Worm (Caenorhabditis elegans): ENCODE data around the gene hoe-1.

DNA sequence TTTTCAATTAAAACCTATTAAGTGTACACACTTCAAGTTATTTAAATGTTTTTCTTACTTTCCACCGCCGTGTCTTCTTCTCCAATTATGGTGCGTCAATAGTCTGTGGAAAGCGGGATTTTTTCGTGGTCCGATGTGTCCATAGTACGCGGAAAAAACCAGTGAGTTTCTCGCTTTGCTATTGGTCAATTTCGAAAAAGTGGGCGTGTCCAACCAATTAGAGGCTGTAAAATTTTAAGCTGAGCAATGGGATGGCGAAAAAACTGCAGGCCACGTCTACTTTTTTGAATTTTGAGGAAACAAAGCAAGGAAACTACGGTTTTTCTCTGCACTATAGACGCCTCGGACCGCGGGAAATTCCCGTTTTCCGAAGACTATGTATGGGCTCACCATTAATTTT lies 20.4 kb downstream of the hoe-1 start:
- TF ChIP-seq unc-98 (GFP tag; IDR thresholded peaks at IDR 0.05) = no peak
- TF ChIP-seq fkh-10 (GFP tag; optimal IDR thresholded peaks at IDR 0.05) = no peak
- TF ChIP-seq sup-37 (GFP tag; optimal IDR thresholded peaks at IDR 0.05) = no peak
- TF ChIP-seq nhr-237 (tag; optimal IDR thresholded peaks at IDR 0.05) = no peak
- TF ChIP-seq sptf-1 (tag; optimal IDR thresholded peaks at IDR 0.05) = no peak
- no peak for TF ChIP-seq lsy-2 (tag; optimal IDR thresholded peaks at IDR 0.05)
- no peak for TF ChIP-seq nhr-77 (tag; optimal IDR thresholded peaks at IDR 0.05)
- TF ChIP-seq dpl-1 (GFP tag; optimal IDR thresholded peaks at IDR 0.05) = no peak
